Worm (Caenorhabditis elegans) whole organism, young adult: Measurements from ENCODE around the gene Y76A2B.4.

Source experiments
- C06A6.2 ChIP-seq: fragments of 200-800 bp; sonication (Bioruptor generic); conservative IDR thresholded peaks from 2 replicates; pipeline ENCODE4 v1.3.6; 2022; ENCODE audit warnings: missing genetic modification characterization, missing compliant biosample characterization
- C17E4.6 ChIP-seq: fragments of 200-800 bp; sonication (Bioruptor generic); IDR thresholded peaks from 2 replicates; pipeline ENCODE4 v1.3.6; 2022; ENCODE audit warnings: missing genetic modification reagents, missing genetic modification characterization, missing compliant biosample characterization
- F33H1.4 ChIP-seq: fragments of 200-800 bp; sonication (Bioruptor generic); IDR thresholded peaks from 2 replicates; pipeline ENCODE4 v1.3.6; 2022; ENCODE audit warnings: missing genetic modification reagents, missing genetic modification characterization, missing compliant biosample characterization
- F49E8.2 ChIP-seq: sonication (generic microtip); optimal IDR thresholded peaks from 3 replicates; lab custom pipeline; 2017; ENCODE audit warnings: missing genetic modification characterization, mild to moderate bottlenecking, missing compliant biosample characterization, antibody characterized with exemption, moderate library complexity; ENCODE audit not compliant: insufficient read depth
- F57A8.1 ChIP-seq: fragments of 200-800 bp; sonication (Bioruptor generic); optimal IDR thresholded peaks from 2 replicates; lab custom pipeline; 2018; ENCODE audit warnings: mild to moderate bottlenecking, missing genetic modification characterization, moderate library complexity, missing compliant biosample characterization
- K11D2.4 ChIP-seq: fragments of 200-800 bp; sonication (Bioruptor generic); IDR thresholded peaks from 2 replicates; pipeline ENCODE4 v1.3.6; 2022; ENCODE audit warnings: missing genetic modification reagents, missing genetic modification characterization, missing compliant biosample characterization
- T26A5.8 ChIP-seq: sonication (generic microtip); optimal IDR thresholded peaks from 2 replicates; lab custom pipeline; 2016; ENCODE audit warnings: missing genetic modification characterization, missing compliant biosample characterization
- Y53F4B.3 ChIP-seq: fragments of 200-800 bp; sonication (Bioruptor generic); IDR thresholded peaks from 2 replicates; pipeline ENCODE4 v1.3.6; 2022; ENCODE audit warnings: missing genetic modification reagents, missing genetic modification characterization, missing compliant biosample characterization
- aptf-2 ChIP-seq: fragments of 200-800 bp; sonication (Bioruptor generic); conservative IDR thresholded peaks from 2 replicates; pipeline ENCODE4 v1.3.6; 2022; ENCODE audit warnings: missing genetic modification reagents, missing genetic modification characterization, missing compliant biosample characterization
- attf-5 ChIP-seq: fragments of 200-800 bp; sonication (Bioruptor generic); optimal IDR thresholded peaks from 2 replicates; lab custom pipeline; 2018; ENCODE audit warnings: mild to moderate bottlenecking, missing genetic modification characterization, missing compliant biosample characterization
- attf-6 ChIP-seq: fragments of 200-800 bp; sonication (Bioruptor generic); IDR thresholded peaks from 2 replicates; pipeline ENCODE4 v1.3.6; 2022; ENCODE audit warnings: missing genetic modification reagents, missing genetic modification characterization, missing compliant biosample characterization
- cebp-1 ChIP-seq, 2 experiments: fragments of 200-800 bp in 1 of 2; sonication (Bioruptor generic) in 1 of 2; sonication (generic microtip) in 1 of 2; IDR thresholded peaks in 1 of 2; optimal IDR thresholded peaks in 1 of 2; 2 replicates each; pipeline versions ENCODE4 v1.3.6 to Lab custom; 2017 to 2022; ENCODE audit warnings: missing compliant biosample characterization in 2 of 2, missing genetic modification characterization in 2 of 2, mild to moderate bottlenecking in 1 of 2, missing genetic modification reagents in 1 of 2, moderate library complexity in 1 of 2
- ceh-100 ChIP-seq: fragments of 200-800 bp; sonication (Bioruptor generic); IDR thresholded peaks from 2 replicates; pipeline ENCODE4 v1.3.6; 2022; ENCODE audit warnings: missing genetic modification reagents, missing genetic modification characterization, missing compliant biosample characterization
- ceh-27 ChIP-seq: fragments of 200-800 bp; sonication (Bioruptor generic); optimal IDR thresholded peaks from 2 replicates; lab custom pipeline; 2018; ENCODE audit warnings: mild to moderate bottlenecking, missing genetic modification characterization, moderate library complexity, missing compliant biosample characterization
- egl-18 ChIP-seq: fragments of 200-800 bp; sonication (Bioruptor generic); IDR thresholded peaks from 2 replicates; pipeline ENCODE4 v1.3.6; 2022; ENCODE audit warnings: missing genetic modification reagents, missing genetic modification characterization, missing compliant biosample characterization
- fkh-3 ChIP-seq: sonication (generic microtip); optimal IDR thresholded peaks from 2 replicates; lab custom pipeline; 2016; ENCODE audit warnings: mild to moderate bottlenecking, missing genetic modification characterization, missing compliant biosample characterization
- him-1 ChIP-seq: sonication (generic microtip); optimal IDR thresholded peaks from 2 replicates; lab custom pipeline; 2016; ENCODE audit warnings: missing genotype, missing genetic modification reagents, missing genetic modification characterization, missing compliant biosample characterization
- lag-1 ChIP-seq: fragments of 200-800 bp; sonication (Bioruptor generic); IDR thresholded peaks from 2 replicates; pipeline ENCODE4 v1.3.6; 2022; ENCODE audit warnings: missing genetic modification reagents, missing genetic modification characterization, missing compliant biosample characterization
- madf-3 ChIP-seq: fragments of 200-800 bp; sonication (Bioruptor generic); IDR thresholded peaks from 2 replicates; pipeline ENCODE4 v1.3.6; 2022; ENCODE audit warnings: missing genetic modification reagents, missing genetic modification characterization, missing compliant biosample characterization
- madf-6 ChIP-seq: fragments of 200-800 bp; sonication (Bioruptor generic); IDR thresholded peaks from 2 replicates; pipeline ENCODE4 v1.3.6; 2022; ENCODE audit warnings: missing genetic modification reagents, missing genetic modification characterization, missing compliant biosample characterization
- nfya-2 ChIP-seq: fragments of 200-800 bp; sonication (Bioruptor generic); IDR thresholded peaks from 2 replicates; pipeline ENCODE4 v1.3.6; 2022; ENCODE audit warnings: missing genetic modification reagents, missing genetic modification characterization, missing compliant biosample characterization
- nfyb-1 ChIP-seq: fragments of 200-800 bp; sonication (Bioruptor generic); IDR thresholded peaks from 2 replicates; pipeline ENCODE4 v1.3.6; 2022; ENCODE audit warnings: missing genetic modification reagents, missing genetic modification characterization, missing compliant biosample characterization
- nhr-27 ChIP-seq: fragments of 200-800 bp; sonication (Bioruptor generic); optimal IDR thresholded peaks from 2 replicates; lab custom pipeline; 2018; ENCODE audit warnings: mild to moderate bottlenecking, missing genetic modification characterization, moderate library complexity, missing compliant biosample characterization
- snpc-1.1 ChIP-seq: sonication (generic microtip); optimal IDR thresholded peaks from 2 replicates; lab custom pipeline; 2017; ENCODE audit warnings: missing genetic modification characterization, mild to moderate bottlenecking, missing compliant biosample characterization, antibody characterized with exemption, moderate library complexity, missing genotype, missing genetic modification reagents; ENCODE audit not compliant: insufficient read depth
- sptf-2 ChIP-seq: fragments of 200-800 bp; sonication (Bioruptor generic); optimal IDR thresholded peaks from 2 replicates; lab custom pipeline; 2018; ENCODE audit warnings: mild to moderate bottlenecking, missing genetic modification characterization, missing compliant biosample characterization
- xnd-1 ChIP-seq: sonication (generic microtip); optimal IDR thresholded peaks from 2 replicates; lab custom pipeline; 2016; ENCODE audit warnings: missing genotype, missing genetic modification reagents, missing genetic modification characterization, missing compliant biosample characterization
- ztf-18 ChIP-seq: sonication (generic microtip); optimal IDR thresholded peaks from 2 replicates; lab custom pipeline; 2016; ENCODE audit warnings: missing genotype, mild to moderate bottlenecking, missing genetic modification characterization, missing compliant biosample characterization
- ztf-25 ChIP-seq: fragments of 200-800 bp; sonication (Bioruptor generic); IDR thresholded peaks from 2 replicates; pipeline ENCODE4 v1.3.6; 2022; ENCODE audit warnings: missing genetic modification reagents, missing genetic modification characterization, missing compliant biosample characterization

Gene Y76A2B.4

DNA sequence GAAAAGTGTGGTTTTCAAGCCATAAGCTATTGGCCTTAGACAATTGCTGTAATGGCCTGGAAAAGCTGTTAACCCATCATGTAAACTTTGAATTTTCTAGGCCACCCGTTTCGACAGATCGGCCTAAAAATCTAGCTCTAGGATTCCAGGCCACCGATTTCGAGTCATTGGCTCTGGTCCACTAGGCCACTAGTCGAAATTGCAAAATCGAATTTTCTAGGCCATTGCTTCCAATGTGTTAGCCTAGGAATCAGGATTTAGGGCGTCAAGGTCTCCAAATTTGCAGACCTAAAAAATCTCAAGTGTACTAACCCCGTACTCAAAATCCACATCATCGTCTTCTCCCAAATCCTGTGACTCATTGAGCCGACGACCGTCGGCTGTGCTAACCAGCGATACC lies 35.8 kb downstream of the Y76A2B.4 start:
- TF ChIP-seq F49E8.2 (tag; lab: Kevin White, UChicago), result no peak
- 0 out of 2 replicates have a peak, but pooled peaks have one; percentile 1 for TF ChIP-seq nfya-2
- TF ChIP-seq nfyb-1, result 0 out of 2 replicates have a peak, but pooled peaks have one; percentile 32

DNA sequence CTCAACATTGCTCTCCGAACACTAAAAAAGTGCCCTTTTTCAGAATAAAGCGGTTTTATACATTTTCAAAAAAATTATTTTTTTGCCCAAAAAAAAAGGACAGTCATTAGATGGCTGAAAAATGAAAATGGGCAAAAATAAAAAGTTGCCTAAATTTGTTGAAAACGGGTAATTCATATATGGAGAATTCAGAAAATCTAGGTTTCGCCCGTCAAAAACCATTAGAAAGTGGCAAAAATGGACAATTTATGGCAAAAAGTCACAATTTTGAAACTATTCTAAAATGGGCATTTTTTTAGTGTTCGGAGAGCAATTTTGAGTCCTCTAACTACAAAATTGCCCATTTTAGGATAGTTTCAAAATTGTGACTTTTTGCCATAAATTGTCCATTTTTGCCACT lies 38.0 kb downstream of the Y76A2B.4 start:
- peak; percentile 94 for TF ChIP-seq him-1 (tag; lab: Kevin White, UChicago)

DNA sequence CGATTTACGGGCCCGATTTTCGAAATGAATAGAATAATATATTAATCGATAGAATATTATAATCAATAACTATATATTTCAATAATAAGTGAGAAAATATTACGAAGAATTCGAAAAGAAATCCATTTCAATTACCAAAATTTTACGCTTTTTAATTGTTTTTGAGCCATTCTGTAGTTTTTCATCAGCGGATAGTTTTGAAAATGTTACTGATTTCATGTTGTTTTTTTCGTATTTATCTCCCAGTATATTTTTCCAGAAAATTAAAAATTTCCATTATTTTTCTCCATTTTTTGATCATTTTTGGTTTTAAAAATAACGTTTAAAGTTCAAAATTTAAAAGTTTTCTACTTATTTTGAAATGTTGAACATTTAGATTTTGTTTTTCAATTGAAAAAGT lies 40.9 kb downstream of the Y76A2B.4 start, which contains the start of gene T28A8.3:
Gene T28A8.3, plus strand, starts transcription at position 301 of the 400 bp plus-strand sequence.
- TF ChIP-seq sptf-2, result no peak
- no peak for TF ChIP-seq nhr-27 (tag; lab: Kevin White, UChicago)
- no peak for TF ChIP-seq aptf-2 (GFP tag; lab: Robert Waterston, UW)
- no peak for TF ChIP-seq ceh-100 (GFP tag; lab: Robert Waterston, UW)
- TF ChIP-seq lag-1 (GFP tag; lab: Robert Waterston, UW), result no peak
- no peak for TF ChIP-seq F57A8.1 (GFP tag; lab: Kevin White, UChicago)
- TF ChIP-seq C06A6.2 (GFP tag; lab: Robert Waterston, UW), result no peak
- TF ChIP-seq cebp-1 (GFP tag; IDR thresholded peaks at IDR 0.05; lab: Robert Waterston, UW), result no peak
- TF ChIP-seq cebp-1 (tag; optimal IDR thresholded peaks at IDR 0.05; lab: Kevin White, UChicago), result no peak
- no peak for TF ChIP-seq K11D2.4 (GFP tag; lab: Robert Waterston, UW)
- TF ChIP-seq, all 124 proteins: peak for 0

DNA sequence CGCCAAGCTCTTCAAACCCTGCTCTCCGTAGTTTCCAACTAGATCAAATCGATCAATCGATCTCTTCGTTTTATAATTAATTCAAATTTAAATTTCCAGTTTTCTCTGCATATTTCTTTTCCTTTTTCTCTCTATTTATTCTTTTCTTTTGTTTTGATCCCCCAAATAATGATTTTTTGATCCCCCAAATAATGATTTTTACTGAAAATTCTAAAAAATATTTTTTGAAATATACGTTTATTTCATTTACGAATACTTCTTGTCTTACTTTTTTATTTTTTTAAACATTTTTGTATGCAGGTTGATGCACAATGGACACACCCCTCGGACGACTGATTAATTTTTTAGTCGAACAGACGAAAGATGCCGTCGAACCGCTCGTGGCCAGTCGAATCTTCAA lies 43.2 kb downstream of the Y76A2B.4 start, which contains the start of gene T28A8.4:
Gene T28A8.4, plus strand, starts transcription at position 301 of the 400 bp plus-strand sequence.
- no peak for TF ChIP-seq T26A5.8 (tag; lab: Kevin White, UChicago)
- TF ChIP-seq xnd-1 (tag; lab: Kevin White, UChicago), result no peak
- no peak for TF ChIP-seq madf-3
- no peak for TF ChIP-seq snpc-1.1
- TF ChIP-seq C17E4.6, result no peak
- no peak for TF ChIP-seq cebp-1 (GFP tag; IDR thresholded peaks at IDR 0.05; lab: Robert Waterston, UW)
- no peak for TF ChIP-seq cebp-1 (tag; optimal IDR thresholded peaks at IDR 0.05; lab: Kevin White, UChicago)
- TF ChIP-seq ztf-18 (tag; lab: Kevin White, UChicago), result no peak
- TF ChIP-seq fkh-3 (tag; lab: Kevin White, UChicago), result no peak

DNA sequence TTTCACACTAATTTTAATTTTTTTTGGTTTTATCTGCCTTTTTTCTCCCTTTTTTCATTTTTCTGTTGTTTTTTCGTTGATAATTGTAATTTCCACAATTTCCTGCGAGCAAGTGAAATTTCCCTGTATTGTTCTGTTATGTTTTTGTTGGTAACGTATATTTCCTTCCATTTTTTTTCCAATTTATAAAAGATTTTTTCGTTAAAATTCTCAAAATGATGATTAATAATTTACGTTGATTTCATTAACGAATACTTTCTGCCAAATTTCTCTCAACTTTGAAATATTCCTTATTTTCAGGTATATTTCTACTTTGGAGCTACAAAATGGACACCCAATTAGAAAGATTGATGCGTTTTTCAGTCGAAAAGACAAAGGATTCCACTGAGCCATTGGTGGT lies 44.1 kb downstream of the Y76A2B.4 start, which contains the start of gene T28A8.8:
Gene T28A8.8, plus strand, starts transcription at position 301 of the 400 bp plus-strand sequence.
- TF ChIP-seq F33H1.4 (GFP tag; lab: Robert Waterston, UW) (no peak), egl-18 (GFP tag; lab: Robert Waterston, UW) (no peak), ceh-27 (GFP tag; lab: Kevin White, UChicago) (no peak)

DNA sequence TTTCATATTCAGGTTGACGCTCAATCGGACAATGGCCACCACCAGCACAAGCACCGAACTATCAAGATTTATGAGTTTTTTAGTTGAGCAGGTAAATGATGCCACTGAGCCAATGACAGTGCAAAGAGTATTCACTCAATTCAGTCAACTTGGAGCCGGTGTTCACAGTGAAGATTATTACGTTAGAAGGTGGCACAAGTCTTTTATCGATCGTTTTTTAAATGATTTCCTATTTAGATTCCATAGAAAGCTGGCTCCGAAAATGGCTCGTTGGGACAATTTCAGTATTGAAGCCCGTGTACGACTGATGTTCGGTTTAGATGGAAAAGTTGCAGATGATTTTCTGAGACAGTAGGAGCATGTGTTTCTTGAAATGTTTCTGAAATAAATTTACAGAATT lies 45.0 kb downstream of the Y76A2B.4 start, which contains the start of gene T28A8.5:
Gene T28A8.5, plus strand, starts transcription at position 32 of the 400 bp plus-strand sequence.
- TF ChIP-seq attf-5 (no peak), attf-6 (GFP tag; lab: Robert Waterston, UW) (no peak), C06A6.2 (GFP tag; lab: Robert Waterston, UW) (no peak), Y53F4B.3 (GFP tag; lab: Robert Waterston, UW) (no peak), madf-6 (GFP tag; lab: Robert Waterston, UW) (0 out of 2 replicates have a peak, but pooled peaks have one; percentile 14), ztf-25 (GFP tag; lab: Robert Waterston, UW) (no peak)
